Worm (Caenorhabditis elegans) whole organism, late embryonic: ENCODE data around the gene pmp-5.

ENCODE experiments used
- fkh-10 ChIP-seq: fragments of 150-350 bp; optimal IDR thresholded peaks from 2 replicates; lab custom pipeline; 2014; ENCODE audit warnings: missing biosample characterization, missing genetic modification reagents, missing genetic modification characterization
- nhr-11 ChIP-seq: fragments of 150-350 bp; optimal IDR thresholded peaks from 2 replicates; lab custom pipeline; 2014; ENCODE audit warnings: missing biosample characterization, missing genetic modification characterization
- ttx-3 ChIP-seq: sonication (generic microtip); optimal IDR thresholded peaks from 2 replicates; lab custom pipeline; 2016; ENCODE audit warnings: missing genetic modification reagents, missing genetic modification characterization, missing compliant biosample characterization

- TF ChIP-seq nhr-11 (tag; lab: Kevin White, UChicago) (no peak), ttx-3 (tag; lab: Kevin White, UChicago) (no peak), fkh-10 (GFP tag; lab: Kevin White, UChicago) (no peak)
Observed at ce11 chrV:6694668-6695067, 29.1 kb upstream of the pmp-5 start, which contains the start of gene W02F12.8.
